Worm (Caenorhabditis elegans): ENCODE data around the gene tag-151.
A peak's percentile ranks its signal among the peaks of the same experiment; 100 is the strongest.

- peak; percentile 81 for TF ChIP-seq nhr-129 (tag; optimal IDR thresholded peaks at IDR 0.05)
- TF ChIP-seq lsy-2 (tag; optimal IDR thresholded peaks at IDR 0.05), result peak; percentile 98 to 99
- TF ChIP-seq mab-5 (tag; optimal IDR thresholded peaks at IDR 0.05), result peak; percentile 55
- TF ChIP-seq gmeb-1 (tag; optimal IDR thresholded peaks at IDR 0.05), result peak; percentile 91
- peak; percentile 47 for TF ChIP-seq snpc-4 (tag; optimal IDR thresholded peaks at IDR 0.05)
- TF ChIP-seq nhr-12 (tag; optimal IDR thresholded peaks at IDR 0.05), result no peak
- peak; percentile 43 for TF ChIP-seq fos-1 (tag; optimal IDR thresholded peaks at IDR 0.05)
- no peak for TF ChIP-seq nhr-77 (tag; optimal IDR thresholded peaks at IDR 0.05)
These were observed 11.8 kb upstream of the tag-151 start, which contains the start of the genes rpn-5 and scc-1 for ce11 chrII:4698266-4698771.

Data from whole organism, L2 larva.